Worm (Caenorhabditis elegans): ENCODE results near the gene F49C5.5.

Gene F49C5.5

ce11 chrII:12508650-12509049 is 37.7 kb downstream of the F49C5.5 start, which contains the start of gene srh-67:
TSS of gene srh-67 (plus strand) at chrII:12508950.
- TF ChIP-seq W03F9.2 (tag; optimal IDR thresholded peaks at IDR 0.05) (no peak), him-1 (tag; optimal IDR thresholded peaks at IDR 0.05) (no peak), dao-5 (tag; optimal IDR thresholded peaks at IDR 0.05) (no peak)

ce11 chrII:12507038-12507437 is 39.3 kb downstream of the F49C5.5 start, which contains the start of gene srh-68:
TSS of gene srh-68 (plus strand) at chrII:12507338.
- TF ChIP-seq dao-5 (tag; optimal IDR thresholded peaks at IDR 0.05) (no peak), W03F9.2 (tag; optimal IDR thresholded peaks at IDR 0.05) (no peak), him-1 (tag; optimal IDR thresholded peaks at IDR 0.05) (no peak)

- no peak for TF ChIP-seq dao-5 (tag; optimal IDR thresholded peaks at IDR 0.05)
- TF ChIP-seq W03F9.2 (tag; optimal IDR thresholded peaks at IDR 0.05): no peak
- TF ChIP-seq him-1 (tag; optimal IDR thresholded peaks at IDR 0.05): no peak
Observed at ce11 chrII:12506511-12506910, 39.8 kb downstream of the F49C5.5 start.

ce11 chrII:12502784-12503183 is 43.5 kb downstream of the F49C5.5 start, which contains the start of gene ador-1:
TSS of gene ador-1 (minus strand) at chrII:12502884.
- TF ChIP-seq W03F9.2 (tag; optimal IDR thresholded peaks at IDR 0.05) (no peak), him-1 (tag; optimal IDR thresholded peaks at IDR 0.05) (no peak), dao-5 (tag; optimal IDR thresholded peaks at IDR 0.05) (no peak)

- no peak for TF ChIP-seq him-1 (tag; optimal IDR thresholded peaks at IDR 0.05)
- no peak for TF ChIP-seq dao-5 (tag; optimal IDR thresholded peaks at IDR 0.05)
- TF ChIP-seq W03F9.2 (tag; optimal IDR thresholded peaks at IDR 0.05): no peak
Observed at ce11 chrII:12499969-12500368, 46.3 kb downstream of the F49C5.5 start.

ce11 chrII:12496981-12497380 is 49.3 kb downstream of the F49C5.5 start, which contains the start of gene T21B4.3:
TSS of gene T21B4.3 (minus strand) at chrII:12497081.
- no peak for TF ChIP-seq W03F9.2 (tag; optimal IDR thresholded peaks at IDR 0.05)
- no peak for TF ChIP-seq him-1 (tag; optimal IDR thresholded peaks at IDR 0.05)
- no peak for TF ChIP-seq dao-5 (tag; optimal IDR thresholded peaks at IDR 0.05)
